Worm (Caenorhabditis elegans) whole organism, late embryonic: Measurements from ENCODE around the gene cutl-25.

Experiments
- C38D4.7 ChIP-seq: fragments of 200-800 bp; sonication (Bioruptor generic); optimal IDR thresholded peaks from 2 replicates; lab custom pipeline; 2018; ENCODE audit warnings: mild to moderate bottlenecking, missing genetic modification characterization, moderate library complexity, missing compliant biosample characterization
- F13H6.1 ChIP-seq: sonication (generic microtip); optimal IDR thresholded peaks from 2 replicates; lab custom pipeline; 2016; ENCODE audit warnings: missing genetic modification characterization, missing compliant biosample characterization
- K02D7.2 ChIP-seq: sonication (generic microtip); optimal IDR thresholded peaks from 2 replicates; lab custom pipeline; 2017; ENCODE audit warnings: mild to moderate bottlenecking, missing genetic modification characterization, missing compliant biosample characterization
- K09A11.1 ChIP-seq: sonication (generic microtip); optimal IDR thresholded peaks from 2 replicates; lab custom pipeline; 2017; ENCODE audit warnings: antibody characterized with exemption, mild to moderate bottlenecking, missing genetic modification characterization, missing compliant biosample characterization; ENCODE audit not compliant: insufficient read depth
- T23F11.4 ChIP-seq: fragments of 200-800 bp; sonication (Bioruptor generic); optimal IDR thresholded peaks from 2 replicates; lab custom pipeline; 2018; ENCODE audit warnings: mild to moderate bottlenecking, missing genetic modification characterization, missing compliant biosample characterization
- Y22D7AL.16 ChIP-seq: sonication (generic microtip); optimal IDR thresholded peaks from 2 replicates; lab custom pipeline; 2016; ENCODE audit warnings: missing genetic modification characterization, missing compliant biosample characterization
- ahr-1 ChIP-seq: sonication (generic microtip); optimal IDR thresholded peaks from 2 replicates; lab custom pipeline; 2016; ENCODE audit warnings: missing genetic modification characterization, missing compliant biosample characterization
- ama-1 ChIP-seq: fragments of 150-350 bp; optimal IDR thresholded peaks from 2 replicates; lab custom pipeline; 2014
- ceh-14 ChIP-seq: sonication (generic microtip); optimal IDR thresholded peaks from 2 replicates; lab custom pipeline; 2016; ENCODE audit warnings: missing genotype, missing genetic modification characterization, missing compliant biosample characterization
- ceh-2 ChIP-seq: sonication (generic microtip); optimal IDR thresholded peaks from 2 replicates; lab custom pipeline; 2016; ENCODE audit warnings: missing genotype, missing genetic modification characterization, missing compliant biosample characterization
- ceh-24 ChIP-seq: sonication (generic microtip); optimal IDR thresholded peaks from 2 replicates; lab custom pipeline; 2016; ENCODE audit warnings: mild to moderate bottlenecking, missing genetic modification characterization, missing compliant biosample characterization
- ceh-31 ChIP-seq: sonication (generic microtip); optimal IDR thresholded peaks from 2 replicates; lab custom pipeline; 2016; ENCODE audit warnings: missing genetic modification characterization, missing compliant biosample characterization
- ceh-34 ChIP-seq: sonication (generic microtip); optimal IDR thresholded peaks from 2 replicates; lab custom pipeline; 2016; ENCODE audit warnings: mild to moderate bottlenecking, missing genetic modification characterization, missing compliant biosample characterization
- ceh-45 ChIP-seq: fragments of 200-800 bp; sonication (Bioruptor generic); IDR thresholded peaks from 2 replicates; pipeline ENCODE4 v1.3.6; 2022; ENCODE audit warnings: missing genetic modification reagents, missing genetic modification characterization, missing compliant biosample characterization
- ceh-48 ChIP-seq: sonication (generic microtip); optimal IDR thresholded peaks from 2 replicates; lab custom pipeline; 2016; ENCODE audit warnings: missing genetic modification characterization, inconsistent platforms, missing compliant biosample characterization
- dve-1 ChIP-seq: sonication (generic microtip); optimal IDR thresholded peaks from 2 replicates; lab custom pipeline; 2017; ENCODE audit warnings: antibody characterized with exemption, mild to moderate bottlenecking, missing genetic modification characterization, missing compliant biosample characterization
- elt-2 ChIP-seq: sonication (generic microtip); optimal IDR thresholded peaks from 2 replicates; lab custom pipeline; 2016; ENCODE audit warnings: missing genetic modification reagents, missing genetic modification characterization, missing compliant biosample characterization
- elt-4 ChIP-seq: sonication (generic microtip); optimal IDR thresholded peaks from 2 replicates; lab custom pipeline; 2016; ENCODE audit warnings: missing genetic modification characterization, missing compliant biosample characterization
- fax-1 ChIP-seq: sonication (generic microtip); optimal IDR thresholded peaks from 2 replicates; lab custom pipeline; 2016; ENCODE audit warnings: missing genotype, missing genetic modification characterization, missing compliant biosample characterization
- fkh-10 ChIP-seq: fragments of 150-350 bp; optimal IDR thresholded peaks from 2 replicates; lab custom pipeline; 2014; ENCODE audit warnings: missing biosample characterization, missing genetic modification reagents, missing genetic modification characterization
- gmeb-2 ChIP-seq: sonication (generic microtip); optimal IDR thresholded peaks from 2 replicates; lab custom pipeline; 2016; ENCODE audit warnings: missing genetic modification characterization, inconsistent platforms, missing compliant biosample characterization
- hlh-13 ChIP-seq: fragments of 200-800 bp; sonication (Bioruptor generic); optimal IDR thresholded peaks from 2 replicates; lab custom pipeline; 2018; ENCODE audit warnings: mild to moderate bottlenecking, missing genetic modification characterization, missing compliant biosample characterization
- hlh-6 ChIP-seq: sonication (generic microtip); optimal IDR thresholded peaks from 2 replicates; lab custom pipeline; 2016; ENCODE audit warnings: missing genotype, missing genetic modification characterization, missing compliant biosample characterization
- hlh-8 ChIP-seq: sonication (generic microtip); optimal IDR thresholded peaks from 2 replicates; lab custom pipeline; 2016; ENCODE audit warnings: missing genotype, missing genetic modification characterization, missing compliant biosample characterization
- lin-11 ChIP-seq: fragments of 200-800 bp; sonication (Bioruptor generic); optimal IDR thresholded peaks from 2 replicates; lab custom pipeline; 2018; ENCODE audit warnings: mild to moderate bottlenecking, missing genetic modification characterization, missing compliant biosample characterization
- mec-3 ChIP-seq: sonication (generic microtip); optimal IDR thresholded peaks from 2 replicates; lab custom pipeline; 2016; ENCODE audit warnings: borderline replicate concordance, missing genetic modification characterization, missing compliant biosample characterization
- nhr-11 ChIP-seq: fragments of 150-350 bp; optimal IDR thresholded peaks from 2 replicates; lab custom pipeline; 2014; ENCODE audit warnings: missing biosample characterization, missing genetic modification characterization
- npax-4 ChIP-seq: sonication (generic microtip); optimal IDR thresholded peaks from 2 replicates; lab custom pipeline; 2016; ENCODE audit warnings: missing genetic modification characterization, missing compliant biosample characterization
- pag-3 ChIP-seq: sonication (generic microtip); optimal IDR thresholded peaks from 2 replicates; lab custom pipeline; 2016; ENCODE audit warnings: missing compliant biosample characterization, missing genetic modification characterization, borderline replicate concordance
- pat-9 ChIP-seq: fragments of 200-800 bp; sonication (Bioruptor generic); optimal IDR thresholded peaks from 2 replicates; lab custom pipeline; 2018; ENCODE audit warnings: mild to moderate bottlenecking, missing genetic modification characterization, moderate library complexity, missing compliant biosample characterization
- pax-1 ChIP-seq: fragments of 150-350 bp; optimal IDR thresholded peaks from 2 replicates; lab custom pipeline; 2014; ENCODE audit warnings: missing biosample characterization, missing genetic modification characterization
- pha-4 ChIP-seq: fragments of 150-350 bp; optimal IDR thresholded peaks from 2 replicates; lab custom pipeline; 2018; ENCODE audit warnings: missing biosample characterization, missing genetic modification reagents, missing genetic modification characterization
- pros-1 ChIP-seq: fragments of 150-350 bp; optimal IDR thresholded peaks from 2 replicates; lab custom pipeline; 2014; ENCODE audit warnings: missing biosample characterization, missing genetic modification reagents, missing genetic modification characterization
- ref-2 ChIP-seq: sonication (generic microtip); optimal IDR thresholded peaks from 2 replicates; lab custom pipeline; 2016; ENCODE audit warnings: missing genetic modification characterization, missing compliant biosample characterization
- rnt-1 ChIP-seq: sonication (generic microtip); optimal IDR thresholded peaks from 2 replicates; lab custom pipeline; 2016; ENCODE audit warnings: missing genetic modification characterization, missing compliant biosample characterization
- sox-2 ChIP-seq: fragments of 200-800 bp; sonication (Bioruptor generic); IDR thresholded peaks from 2 replicates; pipeline ENCODE4 v1.3.6; 2022; ENCODE audit warnings: missing genetic modification reagents, missing genetic modification characterization, missing compliant biosample characterization
- tbx-7 ChIP-seq: sonication (generic microtip); optimal IDR thresholded peaks from 2 replicates; lab custom pipeline; 2016; ENCODE audit warnings: missing genotype, missing genetic modification characterization, missing compliant biosample characterization
- unc-3 ChIP-seq, 2 experiments: fragments of 200-800 bp in 1 of 2; sonication (Bioruptor generic) in 1 of 2; sonication (generic microtip) in 1 of 2; conservative IDR thresholded peaks in 1 of 2; optimal IDR thresholded peaks in 1 of 2; 2 replicates each; pipeline versions ENCODE4 v1.3.6 to Lab custom; 2016 to 2022; ENCODE audit warnings: missing compliant biosample characterization in 2 of 2, missing genetic modification characterization in 2 of 2, missing genetic modification reagents in 1 of 2
- unc-42 ChIP-seq: sonication (generic microtip); optimal IDR thresholded peaks from 2 replicates; lab custom pipeline; 2016; ENCODE audit warnings: missing genotype, missing genetic modification characterization, missing compliant biosample characterization
- unc-55 ChIP-seq: sonication (generic microtip); optimal IDR thresholded peaks from 2 replicates; lab custom pipeline; 2017; ENCODE audit warnings: missing biosample characterization, missing genetic modification reagents, missing genetic modification characterization
- ztf-16 ChIP-seq: sonication (generic microtip); optimal IDR thresholded peaks from 2 replicates; lab custom pipeline; 2017; ENCODE audit warnings: missing genetic modification characterization, missing compliant biosample characterization

The cutl-25 gene

DNA sequence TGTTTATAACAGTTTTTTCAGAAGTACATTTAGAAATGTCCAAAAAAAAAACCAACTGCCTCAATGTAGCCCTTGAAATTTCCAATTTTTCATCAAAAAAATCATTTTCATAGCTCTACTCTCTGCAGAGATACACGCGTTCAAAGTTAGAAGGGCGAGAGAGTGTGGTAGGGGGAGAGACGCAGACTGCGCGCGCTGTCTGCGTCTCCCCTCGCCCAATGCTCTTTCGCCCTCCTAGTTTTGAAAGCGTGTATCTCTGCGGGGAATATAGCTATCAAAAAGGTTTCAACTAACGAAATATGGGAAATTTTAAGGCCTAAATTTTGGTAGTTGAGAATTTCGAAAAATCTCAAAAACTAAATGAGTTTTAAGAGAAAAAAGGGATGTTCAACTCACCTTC is 16.6 kb upstream of the cutl-25 start:
- no peak for TF ChIP-seq elt-2 (tag; lab: Kevin White, UChicago)
- TF ChIP-seq ahr-1, result no peak
- TF ChIP-seq ceh-45, result no peak
- no peak for TF ChIP-seq unc-55
- no peak for TF ChIP-seq T23F11.4 (GFP tag; lab: Kevin White, UChicago)
- no peak for TF ChIP-seq Y22D7AL.16
- no peak for TF ChIP-seq ceh-34 (tag; lab: Kevin White, UChicago)
- no peak for TF ChIP-seq rnt-1
- no peak for TF ChIP-seq fkh-10 (GFP tag; lab: Kevin White, UChicago)
- TF ChIP-seq pros-1 (tag; lab: Kevin White, UChicago), result no peak
- TF ChIP-seq K02D7.2 (tag; lab: Kevin White, UChicago), result no peak
- no peak for TF ChIP-seq pat-9 (tag; lab: Kevin White, UChicago)
- TF ChIP-seq gmeb-2 (tag; lab: Kevin White, UChicago), result no peak
- TF ChIP-seq pha-4, result no peak
- TF ChIP-seq F13H6.1, result no peak
- no peak for TF ChIP-seq C38D4.7 (GFP tag; lab: Kevin White, UChicago)
- TF ChIP-seq unc-42 (tag; lab: Kevin White, UChicago), result no peak
- no peak for TF ChIP-seq hlh-13 (GFP tag; lab: Kevin White, UChicago)

DNA sequence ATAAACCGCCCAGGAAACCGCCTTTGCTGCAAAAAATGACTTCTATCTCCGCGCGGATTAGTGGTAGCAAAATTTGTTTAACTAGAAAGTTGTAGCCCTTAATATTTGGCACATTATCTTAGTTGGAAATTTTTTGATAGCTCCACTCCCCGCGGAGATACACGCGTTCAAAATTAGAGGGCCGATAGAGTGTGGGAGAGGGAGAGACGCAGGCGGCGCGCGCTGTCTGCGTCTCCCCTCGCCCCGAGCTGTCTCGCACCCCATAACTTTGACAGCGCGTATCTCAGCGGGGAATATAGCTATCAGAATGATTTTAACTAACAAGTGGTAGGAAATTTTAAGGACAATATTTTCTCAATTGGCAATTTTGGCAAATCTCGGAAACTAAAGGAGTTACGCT is 16.1 kb upstream of the cutl-25 start:
- TF ChIP-seq K09A11.1 (tag; lab: Kevin White, UChicago) (no peak), mec-3 (tag; lab: Kevin White, UChicago) (no peak), nhr-11 (tag; lab: Kevin White, UChicago) (no peak), pax-1 (tag; lab: Kevin White, UChicago) (no peak), ceh-31 (tag; lab: Kevin White, UChicago) (no peak)

DNA sequence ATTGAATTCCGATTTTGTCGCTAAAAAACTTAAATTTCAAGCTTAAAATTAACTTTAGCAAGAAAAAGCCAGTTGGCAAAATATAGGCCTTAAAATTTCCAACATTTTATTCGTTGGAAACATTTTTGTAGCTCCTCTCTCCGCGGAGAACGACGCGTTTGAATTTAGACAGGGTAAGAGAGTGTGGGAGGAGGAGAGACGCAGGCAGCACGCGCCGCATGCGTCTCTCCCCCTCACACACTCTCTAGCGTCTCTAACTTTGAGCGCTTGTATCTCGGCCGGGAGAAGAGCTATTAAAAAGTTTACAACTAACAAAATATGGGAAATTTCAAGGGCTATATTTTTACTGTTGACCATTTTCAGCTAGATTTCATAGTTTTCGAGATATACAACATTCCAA is 14.3 kb upstream of the cutl-25 start:
- no peak for TF ChIP-seq tbx-7 (tag; lab: Kevin White, UChicago)
- TF ChIP-seq mec-3 (tag; lab: Kevin White, UChicago), result no peak
- no peak for TF ChIP-seq hlh-8 (tag; lab: Kevin White, UChicago)

DNA sequence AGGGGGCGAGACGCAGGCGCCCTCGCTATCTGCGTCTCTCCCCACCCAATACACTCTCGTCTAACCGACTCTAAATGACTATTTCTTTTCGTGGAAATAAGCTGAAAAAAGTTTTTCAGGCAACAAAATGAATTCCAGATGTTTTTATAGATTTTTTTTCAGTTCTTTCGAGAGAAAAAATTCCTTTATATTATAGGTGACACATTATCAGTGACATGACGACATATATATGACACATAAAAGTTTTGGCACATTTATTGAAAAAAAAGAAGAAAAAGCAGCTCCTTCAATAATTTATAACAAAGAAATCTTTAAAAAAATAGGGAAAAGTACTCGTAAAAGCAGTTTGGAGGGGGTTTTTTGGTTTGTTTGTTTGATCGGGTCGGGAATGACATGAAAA is 13.3 kb upstream of the cutl-25 start, which contains the start of gene fipr-29:
fipr-29 (minus strand) TSS at position 101 of the 400 bp plus-strand sequence.
- no peak for TF ChIP-seq tbx-7 (tag; lab: Kevin White, UChicago)
- no peak for TF ChIP-seq ceh-48 (tag; lab: Kevin White, UChicago)
- no peak for TF ChIP-seq ztf-16 (tag; lab: Kevin White, UChicago)
- no peak for TF ChIP-seq ceh-31 (tag; lab: Kevin White, UChicago)
- TF ChIP-seq Y22D7AL.16, result no peak
- TF ChIP-seq unc-3 (GFP tag; conservative IDR thresholded peaks at IDR 0.05; lab: Robert Waterston, UW), result no peak
- TF ChIP-seq unc-3 (tag; optimal IDR thresholded peaks at IDR 0.05; lab: Kevin White, UChicago), result no peak
- no peak for TF ChIP-seq K09A11.1 (tag; lab: Kevin White, UChicago)
- TF ChIP-seq hlh-6 (tag; lab: Kevin White, UChicago), result no peak
- TF ChIP-seq lin-11 (tag; lab: Kevin White, UChicago), result no peak
- TF ChIP-seq pag-3 (tag; lab: Kevin White, UChicago), result no peak

DNA sequence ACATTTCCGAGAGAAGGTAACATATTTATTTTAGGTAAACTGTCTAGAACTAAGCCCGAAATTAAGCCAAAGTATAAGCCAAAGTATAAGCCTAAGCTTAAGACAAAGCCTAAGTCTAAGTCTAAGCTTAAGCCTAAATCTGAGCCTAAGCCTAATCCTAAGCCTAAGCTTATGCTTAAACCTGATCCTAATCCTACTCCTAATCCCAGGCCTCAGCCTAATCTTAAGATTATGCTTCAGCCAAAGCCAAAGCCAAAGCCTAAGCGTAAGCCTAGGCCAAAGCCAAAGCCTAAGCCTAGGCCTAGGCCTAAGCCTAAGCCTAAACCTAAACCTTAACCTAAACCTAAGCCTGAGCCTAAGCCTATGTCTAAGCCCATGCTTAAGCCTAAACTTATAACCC is 8.9 kb upstream of the cutl-25 start:
- TF ChIP-seq dve-1 (peak; percentile 99), gmeb-2 (tag; lab: Kevin White, UChicago) (no peak)
- TF ChIP-seq, all 69 proteins: peak for 1

DNA sequence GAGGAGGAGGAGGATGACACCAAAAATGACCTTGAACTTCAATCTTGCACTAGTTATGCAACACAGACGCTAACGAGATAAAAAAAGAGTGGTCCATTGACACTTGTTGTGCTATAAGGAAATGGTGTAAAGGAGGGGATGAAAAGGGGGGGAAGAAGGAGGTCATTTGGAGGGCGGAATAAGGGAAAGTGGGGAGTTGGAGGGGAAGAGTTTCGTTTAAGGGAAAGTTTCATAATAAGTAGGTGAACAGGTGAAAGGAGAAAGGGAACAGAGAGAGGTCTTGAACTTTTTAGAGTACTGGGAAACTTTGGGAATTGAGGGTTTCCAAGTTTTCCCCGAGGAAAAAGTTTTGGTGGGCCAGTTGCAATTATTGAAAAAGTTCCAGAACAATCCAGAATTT is 969 bp upstream of the cutl-25 start:
- TF ChIP-seq fax-1 (tag; lab: Kevin White, UChicago) (no peak), unc-42 (tag; lab: Kevin White, UChicago) (no peak), sox-2 (GFP tag; lab: Robert Waterston, UW) (no peak), elt-4 (tag; lab: Kevin White, UChicago) (no peak), npax-4 (tag; lab: Kevin White, UChicago) (no peak), pat-9 (tag; lab: Kevin White, UChicago) (no peak), ahr-1 (no peak), ztf-16 (tag; lab: Kevin White, UChicago) (no peak), ceh-2 (tag; lab: Kevin White, UChicago) (no peak), ceh-24 (no peak), ama-1 (lab: Kevin White, UChicago) (no peak), rnt-1 (no peak), ceh-14 (no peak), ref-2 (tag; lab: Kevin White, UChicago) (no peak)
